Fruit fly (Drosophila melanogaster) whole organism, embryonic: ENCODE data around the gene CG4404.

ENCODE experiments used
- ATbp ChIP-seq: fragments of 200-800 bp; sonication (Bioruptor generic); optimal IDR thresholded peaks from 2 replicates; lab custom pipeline; 2017; ENCODE audit warnings: missing biosample characterization, mild to moderate bottlenecking, missing genetic modification characterization, missing genetic modification reagents
- CG10274 ChIP-seq: fragments of 200-800 bp; sonication (Bioruptor generic); optimal IDR thresholded peaks from 3 replicates; lab custom pipeline; 2017; ENCODE audit warnings: missing biosample characterization, mild to moderate bottlenecking, missing genetic modification characterization
- CG10654 ChIP-seq: fragments of 200-800 bp; sonication (Bioruptor generic); optimal IDR thresholded peaks from 2 replicates; lab custom pipeline; 2016; ENCODE audit warnings: missing biosample characterization, missing genetic modification characterization
- CG13775 ChIP-seq: fragments of 200-800 bp; sonication (Bioruptor generic); optimal IDR thresholded peaks from 3 replicates; lab custom pipeline; 2017; ENCODE audit warnings: missing biosample characterization, mild to moderate bottlenecking, missing genetic modification characterization
- CG13894 ChIP-seq: fragments of 200-800 bp; sonication (Bioruptor generic); optimal IDR thresholded peaks from 3 replicates; lab custom pipeline; 2018; ENCODE audit warnings: missing biosample characterization, mild to moderate bottlenecking, missing genetic modification characterization, moderate library complexity
- CG17186 ChIP-seq: fragments of 200-800 bp; sonication (Bioruptor generic); optimal IDR thresholded peaks from 3 replicates; lab custom pipeline; 2017; ENCODE audit warnings: missing biosample characterization, missing genetic modification reagents, missing genetic modification characterization
- CG18262 ChIP-seq: fragments of 200-800 bp; optimal IDR thresholded peaks from 3 replicates; lab custom pipeline; 2019; ENCODE audit warnings: missing biosample characterization, mild to moderate bottlenecking, missing genetic modification characterization, moderate library complexity
- CG18476 ChIP-seq: fragments of 200-800 bp; sonication (Bioruptor generic); optimal IDR thresholded peaks from 2 replicates; lab custom pipeline; 2016; ENCODE audit warnings: missing biosample characterization, mild to moderate bottlenecking, missing genetic modification characterization
- CG18619 ChIP-seq: fragments of 200-800 bp; sonication (Bioruptor generic); optimal IDR thresholded peaks from 3 replicates; lab custom pipeline; 2017; ENCODE audit warnings: missing biosample characterization, mild to moderate bottlenecking, missing genetic modification characterization
- CG30431 ChIP-seq: fragments of 200-800 bp; sonication (Bioruptor generic); optimal IDR thresholded peaks from 2 replicates; lab custom pipeline; 2017; ENCODE audit warnings: missing biosample characterization, missing genetic modification characterization
- CG31441 ChIP-seq: fragments of 200-800 bp; sonication (Bioruptor generic); IDR thresholded peaks from 2 replicates; pipeline ENCODE4 v1.3.6; 2022; ENCODE audit warnings: missing biosample characterization, missing genetic modification characterization
- CG4328 ChIP-seq: fragments of 200-800 bp; sonication (Bioruptor generic); optimal IDR thresholded peaks from 3 replicates; lab custom pipeline; 2017; ENCODE audit warnings: missing biosample characterization, missing genetic modification reagents, missing genetic modification characterization
- CG6813 ChIP-seq: fragments of 200-800 bp; sonication (Bioruptor generic); optimal IDR thresholded peaks from 2 replicates; lab custom pipeline; 2017; ENCODE audit warnings: missing biosample characterization, missing genetic modification characterization, mild to moderate bottlenecking, moderate library complexity, missing genetic modification reagents
- CG7839 ChIP-seq: fragments of 200-800 bp; sonication (Bioruptor generic); optimal IDR thresholded peaks from 3 replicates; lab custom pipeline; 2018; ENCODE audit warnings: missing biosample characterization, mild to moderate bottlenecking, missing genetic modification characterization, moderate library complexity
- Doc3 ChIP-seq: fragments of 200-800 bp; sonication (Bioruptor generic); IDR thresholded peaks from 3 replicates; pipeline ENCODE4 v1.3.6; 2022; ENCODE audit warnings: missing biosample characterization, missing genetic modification characterization; ENCODE audit not compliant: partially characterized antibody
- E2f1 ChIP-seq: fragments of 200-800 bp; sonication (Bioruptor generic); IDR thresholded peaks from 2 replicates; pipeline ENCODE4 v1.3.6; 2022; ENCODE audit warnings: missing biosample characterization, missing genetic modification characterization
- Fer2 ChIP-seq: fragments of 200-800 bp; sonication (Bioruptor generic); optimal IDR thresholded peaks from 2 replicates; lab custom pipeline; 2018; ENCODE audit warnings: missing biosample characterization, mild to moderate bottlenecking, missing genetic modification characterization, moderate library complexity
- H15 ChIP-seq: fragments of 200-800 bp; sonication (Bioruptor generic); IDR thresholded peaks from 3 replicates; pipeline ENCODE4 v1.3.6; 2022; ENCODE audit warnings: missing biosample characterization, missing genetic modification characterization
- HLH54F ChIP-seq: fragments of 200-800 bp; sonication (Bioruptor generic); optimal IDR thresholded peaks from 3 replicates; lab custom pipeline; 2016; ENCODE audit warnings: missing biosample characterization, missing genetic modification characterization
- Lhr ChIP-seq: fragments of 200-800 bp; sonication (Bioruptor generic); optimal IDR thresholded peaks from 3 replicates; lab custom pipeline; 2017; ENCODE audit warnings: mild to moderate bottlenecking, missing biosample characterization, missing genetic modification reagents, missing genetic modification characterization
- MESR4 ChIP-seq: fragments of 200-800 bp; sonication (Bioruptor generic); optimal IDR thresholded peaks from 2 replicates; lab custom pipeline; 2018; ENCODE audit warnings: missing biosample characterization, mild to moderate bottlenecking, missing genetic modification characterization, moderate library complexity
- Meics ChIP-seq: fragments of 200-800 bp; sonication (Bioruptor generic); optimal IDR thresholded peaks from 2 replicates; lab custom pipeline; 2017; ENCODE audit warnings: missing biosample characterization, mild to moderate bottlenecking, missing genetic modification characterization
- Oli ChIP-seq: fragments of 200-800 bp; sonication (Bioruptor generic); optimal IDR thresholded peaks from 2 replicates; lab custom pipeline; 2018; ENCODE audit warnings: missing biosample characterization, mild to moderate bottlenecking, missing genetic modification characterization, moderate library complexity
- PHDP ChIP-seq: fragments of 200-800 bp; sonication (Bioruptor generic); optimal IDR thresholded peaks from 3 replicates; lab custom pipeline; 2018; ENCODE audit warnings: missing biosample characterization, mild to moderate bottlenecking, missing genetic modification characterization, moderate library complexity
- Ptx1 ChIP-seq: fragments of 200-800 bp; sonication (Bioruptor generic); IDR thresholded peaks from 2 replicates; pipeline ENCODE4 v1.3.6; 2022; ENCODE audit warnings: missing biosample characterization, missing genetic modification characterization
- Xbp1 ChIP-seq: fragments of 200-800 bp; sonication (Bioruptor generic); optimal IDR thresholded peaks from 3 replicates; lab custom pipeline; 2016; ENCODE audit warnings: missing biosample characterization, mild to moderate bottlenecking, missing genetic modification characterization
- Xrp1 ChIP-seq: fragments of 200-800 bp; sonication (Bioruptor generic); IDR thresholded peaks from 2 replicates; pipeline ENCODE4 v1.3.6; 2022; ENCODE audit warnings: missing biosample characterization, missing genetic modification characterization
- aop ChIP-seq: fragments of 200-800 bp; sonication (Bioruptor generic); IDR thresholded peaks from 2 replicates; pipeline ENCODE4 v1.3.6; 2022; ENCODE audit warnings: missing biosample characterization, missing genetic modification characterization
- bcd ChIP-seq: fragments of 200-800 bp; sonication (Bioruptor generic); optimal IDR thresholded peaks from 2 replicates; lab custom pipeline; 2017; ENCODE audit warnings: missing biosample characterization, mild to moderate bottlenecking, missing genetic modification characterization
- chm ChIP-seq: fragments of 200-800 bp; sonication (Bioruptor generic); IDR thresholded peaks from 2 replicates; pipeline ENCODE4 v1.3.6; 2022; ENCODE audit warnings: missing biosample characterization, missing genetic modification characterization
- crp ChIP-seq, 2 experiments: fragments of 200-800 bp; sonication (Bioruptor generic); optimal IDR thresholded peaks; 2 replicates in 1 of 2; 3 replicates in 1 of 2; lab custom pipeline; 2017; ENCODE audit warnings: missing biosample characterization in 2 of 2, missing genetic modification characterization in 2 of 2, mild to moderate bottlenecking in 1 of 2, moderate library complexity in 1 of 2
- dan ChIP-seq: fragments of 200-800 bp; sonication (Bioruptor generic); IDR thresholded peaks from 2 replicates; pipeline ENCODE4 v1.3.6; 2022; ENCODE audit warnings: missing biosample characterization, missing genetic modification characterization
- fd64A ChIP-seq: fragments of 200-800 bp; sonication (Bioruptor generic); optimal IDR thresholded peaks from 3 replicates; lab custom pipeline; 2018; ENCODE audit warnings: missing biosample characterization, mild to moderate bottlenecking, missing genetic modification characterization
- fd96Cb ChIP-seq: fragments of 200-800 bp; sonication (Bioruptor generic); optimal IDR thresholded peaks from 2 replicates; lab custom pipeline; 2018; ENCODE audit warnings: missing biosample characterization, mild to moderate bottlenecking, missing genetic modification characterization, moderate library complexity
- gce ChIP-seq: fragments of 200-800 bp; sonication (Bioruptor generic); IDR thresholded peaks from 3 replicates; pipeline ENCODE4 v1.3.6; 2022; ENCODE audit warnings: missing biosample characterization, missing genetic modification characterization
- hkb ChIP-seq, 2 experiments: fragments of 200-800 bp in 1 of 2; fragments of >200 bp in 1 of 2; sonication (Bioruptor generic) in 1 of 2; IDR thresholded peaks in 1 of 2; optimal IDR thresholded peaks in 1 of 2; 2 replicates each; pipeline versions ENCODE4 v1.3.6 to Lab custom; 2017 to 2022; ENCODE audit warnings: missing biosample characterization in 1 of 2, missing genetic modification characterization in 1 of 2
- ind ChIP-seq: fragments of 200-800 bp; sonication (Bioruptor generic); optimal IDR thresholded peaks from 3 replicates; lab custom pipeline; 2016; ENCODE audit warnings: missing biosample characterization, missing genetic modification characterization
- ken ChIP-seq: fragments of 200-800 bp; sonication (Bioruptor generic); IDR thresholded peaks from 3 replicates; pipeline ENCODE4 v1.3.6; 2022; ENCODE audit warnings: missing biosample characterization, missing genetic modification characterization
- lola ChIP-seq, 3 experiments: fragments of >200 bp in 2 of 3; fragments of 200-800 bp in 1 of 3; sonication (Bioruptor generic) in 1 of 3; optimal IDR thresholded peaks; 2 replicates each; lab custom pipeline; 2017 to 2019; ENCODE audit warnings: missing biosample characterization in 3 of 3, missing genetic modification characterization in 3 of 3, mild to moderate bottlenecking in 1 of 3, moderate library complexity in 1 of 3
- nerfin-1 ChIP-seq: fragments of 200-800 bp; sonication (Bioruptor generic); optimal IDR thresholded peaks from 3 replicates; lab custom pipeline; 2019; ENCODE audit warnings: missing biosample characterization, mild to moderate bottlenecking, missing genetic modification characterization, moderate library complexity
- onecut ChIP-seq: fragments of 200-800 bp; sonication (Bioruptor generic); IDR thresholded peaks from 2 replicates; pipeline ENCODE4 v1.3.6; 2022; ENCODE audit warnings: missing biosample characterization, missing genetic modification characterization
- prd ChIP-seq, 3 experiments: fragments of >200 bp in 2 of 3; fragments of 200-800 bp in 1 of 3; sonication (Bioruptor generic) in 1 of 3; optimal IDR thresholded peaks in 2 of 3; IDR thresholded peaks in 1 of 3; 2 replicates in 2 of 3; 3 replicates in 1 of 3; pipeline versions ENCODE4 v1.3.6 to Lab custom; 2017 to 2022; ENCODE audit warnings: missing biosample characterization in 1 of 3, missing genetic modification characterization in 1 of 3
- slbo ChIP-seq: fragments of 200-800 bp; sonication (Bioruptor generic); IDR thresholded peaks from 2 replicates; pipeline ENCODE4 v1.3.6; 2022; ENCODE audit warnings: missing biosample characterization, missing genetic modification characterization
- slou ChIP-seq: fragments of 200-800 bp; sonication (Bioruptor generic); optimal IDR thresholded peaks from 3 replicates; lab custom pipeline; 2016; ENCODE audit warnings: missing biosample characterization, missing genetic modification characterization
- trem ChIP-seq: fragments of 200-800 bp; optimal IDR thresholded peaks from 3 replicates; lab custom pipeline; 2019; ENCODE audit warnings: missing biosample characterization, mild to moderate bottlenecking, missing genetic modification characterization, moderate library complexity
- vvl ChIP-seq: fragments of 200-800 bp; sonication (Bioruptor generic); IDR thresholded peaks from 2 replicates; pipeline ENCODE4 v1.3.6; 2022; ENCODE audit warnings: missing biosample characterization, missing genetic modification characterization
- zf30C ChIP-seq: fragments of 200-800 bp; sonication (Bioruptor generic); optimal IDR thresholded peaks from 3 replicates; lab custom pipeline; 2018; ENCODE audit warnings: missing biosample characterization, mild to moderate bottlenecking, missing genetic modification characterization

CG4404 gene

dm6 chrX:12923258-12923901, 17.6 kb upstream of the CG4404 start (continued):
- TF ChIP-seq crp (GFP tag; optimal IDR thresholded peaks at IDR 0.05; lab: Kevin White, UChicago) (no peak), bcd (GFP tag; lab: Kevin White, UChicago) (peak; percentile 22), Lhr (GFP tag; lab: Kevin White, UChicago) (peak; percentile 5), Ptx1 (0 out of 2 replicates have a peak, but pooled peaks have one; percentile 28), Oli (tag; lab: Kevin White, UChicago) (peak; percentile 33), Fer2 (tag; lab: Kevin White, UChicago) (no peak), Xrp1 (GFP tag; lab: Robert Waterston, UW) (peak; percentile 60), CG10654 (GFP tag; lab: Kevin White, UChicago) (no peak), CG4328 (GFP tag; lab: Kevin White, UChicago) (no peak), Meics (GFP tag; lab: Kevin White, UChicago) (peak; percentile 9), CG30431 (GFP tag; lab: Kevin White, UChicago) (peak; percentile 18), PHDP (tag; lab: Kevin White, UChicago) (peak; percentile 21), CG18262 (tag; lab: Kevin White, UChicago) (peak; percentile 52), aop (GFP tag; lab: Robert Waterston, UW) (no peak), ATbp (peak; percentile 36), gce (0 out of 3 replicates have a peak, but pooled peaks have one; percentile 20), CG18476 (GFP tag; lab: Kevin White, UChicago) (peak; percentile 15), Doc3 (GFP tag; lab: Robert Waterston, UW) (no peak), CG10274 (GFP tag; lab: Kevin White, UChicago) (peak; percentile 94), Xbp1 (GFP tag; lab: Kevin White, UChicago) (peak; percentile 3), HLH54F (GFP tag; lab: Kevin White, UChicago) (no peak), CG17186 (GFP tag; lab: Kevin White, UChicago) (no peak), slou (GFP tag; lab: Kevin White, UChicago) (no peak), trem (tag; lab: Kevin White, UChicago) (peak; percentile 0), MESR4 (no peak), H15 (GFP tag; lab: Robert Waterston, UW) (0 out of 3 replicates have a peak, but pooled peaks have one; percentile 7), hkb (optimal IDR thresholded peaks at IDR 0.05; lab: Kevin White, UChicago) (no peak), hkb (GFP tag; IDR thresholded peaks at IDR 0.05; lab: Robert Waterston, UW) (peak; percentile 12; the same call in 1 of the 2 replicates), zf30C (GFP tag; lab: Kevin White, UChicago) (peak; percentile 59), E2f1 (GFP tag; lab: Robert Waterston, UW) (no peak), CG6813 (GFP tag; lab: Kevin White, UChicago) (peak; percentile 30), onecut (GFP tag; lab: Robert Waterston, UW) (peak; percentile 30; the same call in 1 of the 2 replicates), CG7839 (tag; lab: Kevin White, UChicago) (peak; percentile 46), CG13894 (no peak), vvl (GFP tag; lab: Robert Waterston, UW) (peak; percentile 25; the same call in 1 of the 2 replicates), prd (optimal IDR thresholded peaks at IDR 0.05; lab: Kevin White, UChicago) (no peak), prd (GFP tag; IDR thresholded peaks at IDR 0.05; lab: Robert Waterston, UW) (peak; percentile 45; the same call in 1 of the 3 replicates), chm (GFP tag; lab: Robert Waterston, UW) (peak; percentile 48; the same call in 1 of the 2 replicates), CG13775 (GFP tag; lab: Kevin White, UChicago) (peak; percentile 39), fd96Cb (tag; lab: Kevin White, UChicago) (peak; percentile 46), ind (GFP tag; lab: Kevin White, UChicago) (peak; percentile 6), slbo (GFP tag; lab: Robert Waterston, UW) (peak; percentile 26; the same call in 1 of the 2 replicates), fd64A (GFP tag; lab: Kevin White, UChicago) (no peak), dan (no peak), ken (GFP tag; lab: Robert Waterston, UW) (0 out of 3 replicates have a peak, but pooled peaks have one; percentile 34), CG18619 (GFP tag; lab: Kevin White, UChicago) (peak; percentile 0), nerfin-1 (tag; lab: Kevin White, UChicago) (peak; percentile 14), lola (GFP tag; optimal IDR thresholded peaks at IDR 0.05; lab: Kevin White, UChicago) (peak in 1 of 3 experiments; percentile 39), CG31441 (peak; percentile 37)
